Fruit fly (Drosophila melanogaster): ENCODE data around the gene Unc-76.

Gene Unc-76

DNA sequence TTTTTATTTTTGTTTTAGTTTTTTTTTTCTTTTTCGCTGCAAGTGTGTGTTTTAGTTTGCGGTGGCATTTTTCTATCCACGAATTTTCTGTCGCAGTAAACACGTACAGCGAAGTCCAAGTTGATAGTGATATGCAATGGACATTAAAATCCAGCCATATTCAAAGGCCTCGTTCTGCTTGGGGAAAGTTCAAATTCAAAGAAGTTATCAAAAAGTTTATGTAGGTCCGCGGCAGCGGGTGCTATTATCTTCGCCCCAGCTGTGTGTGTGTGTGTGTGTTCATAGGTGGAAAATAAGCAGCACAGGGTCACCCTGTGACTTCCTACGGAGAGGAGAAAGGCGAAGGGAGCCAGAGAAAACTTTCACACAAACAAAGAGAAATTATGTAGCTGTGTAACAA lies 7.1 kb downstream of the Unc-76 start (continued):
- TF ChIP-seq CG13287 (GFP tag; IDR thresholded peaks at IDR 0.05; ENCODE audit: partially characterized antibody) (no peak), CG12071 (GFP tag; optimal IDR thresholded peaks at IDR 0.05) (peak; percentile 61), gcm2 (GFP tag; optimal IDR thresholded peaks at IDR 0.05) (no peak), CG30403 (GFP tag; optimal IDR thresholded peaks at IDR 0.05) (peak; percentile 55), ara (GFP tag; IDR thresholded peaks at IDR 0.05) (peak; percentile 17; the same call in 1 of the 2 replicates), jigr1 (GFP tag; IDR thresholded peaks at IDR 0.05) (no peak), Gsc (GFP tag; IDR thresholded peaks at IDR 0.05) (peak; percentile 24; the same call in 1 of the 2 replicates), CG14860 (GFP tag; IDR thresholded peaks at IDR 0.05; ENCODE audit: partially characterized antibody) (no peak), Oaz (GFP tag; IDR thresholded peaks at IDR 0.05) (peak; percentile 42; the same call in 1 of the 2 replicates), odd (GFP tag; optimal IDR thresholded peaks at IDR 0.05) (peak; percentile 62), CG33213 (GFP tag; optimal IDR thresholded peaks at IDR 0.05) (peak; percentile 28), CG10267 (tag; optimal IDR thresholded peaks at IDR 0.05) (peak; percentile 5), nom (GFP tag; optimal IDR thresholded peaks at IDR 0.05) (no peak), ash1 (GFP tag; optimal IDR thresholded peaks at IDR 0.05) (no peak), GATAe (GFP tag; conservative IDR thresholded peaks at IDR 0.05) (no peak), gce (GFP tag; IDR thresholded peaks at IDR 0.05) (peak; percentile 64; the same call in 2 of the 3 replicates), E2f1 (GFP tag; IDR thresholded peaks at IDR 0.05) (peak; percentile 65), CG14710 (tag; optimal IDR thresholded peaks at IDR 0.05) (peak; percentile 23), CG10543 (GFP tag; optimal IDR thresholded peaks at IDR 0.05) (no peak), CG3838 (GFP tag; optimal IDR thresholded peaks at IDR 0.05) (no peak), slp2 (GFP tag; optimal IDR thresholded peaks at IDR 0.05) (peak; percentile 14), CG11560 (tag; IDR thresholded peaks at IDR 0.05) (no peak), row (GFP tag; IDR thresholded peaks at IDR 0.05) (peak; percentile 79), CG16779 (GFP tag; IDR thresholded peaks at IDR 0.05) (0 out of 2 replicates have a peak, but pooled peaks have one; percentile 25), ttk (GFP tag; IDR thresholded peaks at IDR 0.05) (peak; percentile 36), Stat92E (GFP tag; optimal IDR thresholded peaks at IDR 0.05) (no peak), CG9932 (GFP tag; IDR thresholded peaks at IDR 0.05) (peak; percentile 27; the same call in 1 of the 2 replicates), Hmr (GFP tag; optimal IDR thresholded peaks at IDR 0.05) (peak; percentile 54), p53 (GFP tag; optimal IDR thresholded peaks at IDR 0.05) (no peak), toy (GFP tag; IDR thresholded peaks at IDR 0.05) (0 out of 2 replicates have a peak, but pooled peaks have one; percentile 32), emc (GFP tag; optimal IDR thresholded peaks at IDR 0.05) (no peak), Dp (GFP tag; optimal IDR thresholded peaks at IDR 0.05) (no peak), tap (tag; optimal IDR thresholded peaks at IDR 0.05) (peak; percentile 51), CG2199 (GFP tag; IDR thresholded peaks at IDR 0.05) (0 out of 3 replicates have a peak, but pooled peaks have one; percentile 62), CG10321 (GFP tag; IDR thresholded peaks at IDR 0.05) (peak; percentile 62), CG3281 (GFP tag; optimal IDR thresholded peaks at IDR 0.05) (no peak), Ets65A (GFP tag) (peak; percentile 91), CG8924 (tag; optimal IDR thresholded peaks at IDR 0.05) (peak; percentile 57), hbn (GFP tag; IDR thresholded peaks at IDR 0.05; ENCODE audit: partially characterized antibody) (no peak), Ets97D (GFP tag; optimal IDR thresholded peaks at IDR 0.05) (no peak), Ravus (GFP tag; IDR thresholded peaks at IDR 0.05) (no peak), CG1233 (GFP tag; optimal IDR thresholded peaks at IDR 0.05) (peak; percentile 7), CG1603 (tag; optimal IDR thresholded peaks at IDR 0.05) (peak; percentile 86), Hey (tag; optimal IDR thresholded peaks at IDR 0.05) (no peak), dimm (GFP tag; IDR thresholded peaks at IDR 0.05) (0 out of 2 replicates have a peak, but pooled peaks have one; percentile 45), CG4424 (GFP tag; optimal IDR thresholded peaks at IDR 0.05) (peak; percentile 48), CG8765 (GFP tag; IDR thresholded peaks at IDR 0.05) (no peak), bigmax (GFP tag; optimal IDR thresholded peaks at IDR 0.05) (no peak), CG7271 (tag; optimal IDR thresholded peaks at IDR 0.05) (no peak), Sry-β (GFP tag; optimal IDR thresholded peaks at IDR 0.05) (no peak), CG4820 (GFP tag; optimal IDR thresholded peaks at IDR 0.05) (peak; percentile 16)
